Fruit fly (Drosophila melanogaster) whole organism, prepupa: ENCODE measurements around the gene CG7829.
A peak's percentile ranks its signal among the peaks of the same experiment; 100 is the strongest.

Experiments
- CG10669 ChIP-seq: fragments of 200-800 bp; sonication (Bioruptor generic); optimal IDR thresholded peaks from 3 replicates; lab custom pipeline; 2018; ENCODE audit warnings: missing biosample characterization, mild to moderate bottlenecking, missing genetic modification characterization, moderate library complexity
- CG11294 ChIP-seq: fragments of 200-800 bp; sonication (Bioruptor generic); IDR thresholded peaks from 2 replicates; pipeline ENCODE4 v1.3.6; 2022; ENCODE audit warnings: missing biosample characterization, missing genetic modification characterization
- CG11902 ChIP-seq: fragments of 200-800 bp; sonication (Bioruptor generic); optimal IDR thresholded peaks from 3 replicates; lab custom pipeline; 2016; ENCODE audit warnings: missing biosample characterization, missing genetic modification characterization
- CG15336 ChIP-seq: fragments of 200-800 bp; sonication (Bioruptor generic); IDR thresholded peaks from 2 replicates; pipeline ENCODE4 v1.3.6; 2022; ENCODE audit warnings: missing biosample characterization, missing genetic modification characterization
- CG1621 ChIP-seq: fragments of 200-800 bp; sonication (Bioruptor generic); optimal IDR thresholded peaks from 3 replicates; lab custom pipeline; 2018; ENCODE audit warnings: missing biosample characterization, mild to moderate bottlenecking, missing genetic modification characterization
- CG3032 ChIP-seq: fragments of 200-800 bp; optimal IDR thresholded peaks from 2 replicates; lab custom pipeline; 2019; ENCODE audit warnings: missing biosample characterization, mild to moderate bottlenecking, missing genetic modification characterization, moderate library complexity
- CG31627 ChIP-seq: fragments of 200-800 bp; sonication (Bioruptor generic); optimal IDR thresholded peaks from 3 replicates; lab custom pipeline; 2016; ENCODE audit warnings: missing biosample characterization, missing genetic modification characterization
- CG34406 ChIP-seq: fragments of 200-800 bp; sonication (Bioruptor generic); optimal IDR thresholded peaks from 3 replicates; lab custom pipeline; 2016; ENCODE audit warnings: missing biosample characterization, missing genetic modification characterization
- CG4318 ChIP-seq: fragments of 200-800 bp; sonication (Bioruptor generic); optimal IDR thresholded peaks from 3 replicates; lab custom pipeline; 2017; ENCODE audit warnings: missing biosample characterization, mild to moderate bottlenecking, missing genetic modification characterization
- CG6163 ChIP-seq: fragments of 200-800 bp; sonication (Bioruptor generic); IDR thresholded peaks from 3 replicates; pipeline ENCODE4 v1.3.6; 2022; ENCODE audit warnings: missing biosample characterization, missing genetic modification characterization
- CG6792 ChIP-seq: fragments of 200-800 bp; sonication (Bioruptor generic); optimal IDR thresholded peaks from 3 replicates; lab custom pipeline; 2016; ENCODE audit warnings: missing biosample characterization, missing genetic modification characterization
- CG6854 ChIP-seq: fragments of 200-800 bp; sonication (Bioruptor generic); optimal IDR thresholded peaks from 2 replicates; lab custom pipeline; 2017; ENCODE audit warnings: missing biosample characterization, mild to moderate bottlenecking, missing genetic modification characterization
- Ets21C ChIP-seq: fragments of 200-800 bp; sonication (Bioruptor generic); optimal IDR thresholded peaks from 3 replicates; lab custom pipeline; 2016; ENCODE audit warnings: missing biosample characterization, missing genetic modification characterization
- Gug ChIP-seq: fragments of 200-800 bp; sonication (Bioruptor generic); IDR thresholded peaks from 2 replicates; pipeline ENCODE4 v1.3.6; 2022; ENCODE audit warnings: missing biosample characterization, missing genetic modification characterization
- Hr39 ChIP-seq: fragments of 200-800 bp; sonication (Bioruptor generic); optimal IDR thresholded peaks from 2 replicates; lab custom pipeline; 2016; ENCODE audit warnings: missing biosample characterization, missing genetic modification characterization
- Met ChIP-seq: fragments of 200-800 bp; sonication (Bioruptor generic); optimal IDR thresholded peaks from 3 replicates; lab custom pipeline; 2016; ENCODE audit warnings: missing biosample characterization, missing genetic modification characterization
- Sox14 ChIP-seq: fragments of 200-800 bp; sonication (Bioruptor generic); optimal IDR thresholded peaks from 3 replicates; lab custom pipeline; 2016; ENCODE audit warnings: missing biosample characterization, missing genetic modification characterization
- Sox15 ChIP-seq: fragments of 200-800 bp; sonication (Bioruptor generic); optimal IDR thresholded peaks from 3 replicates; lab custom pipeline; 2016; ENCODE audit warnings: missing biosample characterization, missing genetic modification characterization
- cyc ChIP-seq: fragments of 200-800 bp; sonication (Bioruptor generic); optimal IDR thresholded peaks from 3 replicates; lab custom pipeline; 2016; ENCODE audit warnings: missing biosample characterization, missing genetic modification characterization
- dac ChIP-seq: fragments of 200-800 bp; sonication (Bioruptor generic); optimal IDR thresholded peaks from 2 replicates; lab custom pipeline; 2017; ENCODE audit warnings: missing biosample characterization, mild to moderate bottlenecking, missing genetic modification characterization
- dsx ChIP-seq: fragments of 200-800 bp; optimal IDR thresholded peaks from 3 replicates; lab custom pipeline; 2019; ENCODE audit warnings: missing biosample characterization, mild to moderate bottlenecking, missing genetic modification characterization, moderate library complexity; ENCODE audit not compliant: poor library complexity, severe bottlenecking
- eg ChIP-seq: fragments of 200-800 bp; sonication (Bioruptor generic); IDR thresholded peaks from 3 replicates; pipeline ENCODE4 v1.3.6; 2022; ENCODE audit warnings: missing biosample characterization, missing genetic modification characterization
- esn ChIP-seq: fragments of 200-800 bp; sonication (Bioruptor generic); optimal IDR thresholded peaks from 2 replicates; lab custom pipeline; 2016; ENCODE audit warnings: missing biosample characterization, mild to moderate bottlenecking, missing genetic modification characterization, moderate library complexity
- fd59A ChIP-seq: fragments of 200-800 bp; sonication (Bioruptor generic); optimal IDR thresholded peaks from 2 replicates; lab custom pipeline; 2017; ENCODE audit warnings: missing biosample characterization, mild to moderate bottlenecking, missing genetic modification characterization, missing genetic modification reagents
- fd85E ChIP-seq: fragments of 200-800 bp; sonication (Bioruptor generic); optimal IDR thresholded peaks from 3 replicates; lab custom pipeline; 2016; ENCODE audit warnings: missing biosample characterization, missing genetic modification characterization
- fkh ChIP-seq: fragments of 200-800 bp; sonication (Bioruptor generic); optimal IDR thresholded peaks from 3 replicates; lab custom pipeline; 2017; ENCODE audit warnings: missing biosample characterization, mild to moderate bottlenecking, missing genetic modification characterization, moderate library complexity
- lz ChIP-seq: fragments of 200-800 bp; sonication (Bioruptor generic); optimal IDR thresholded peaks from 3 replicates; lab custom pipeline; 2016; ENCODE audit warnings: missing biosample characterization, missing genetic modification characterization
- net ChIP-seq: fragments of 200-800 bp; sonication (Bioruptor generic); optimal IDR thresholded peaks from 3 replicates; lab custom pipeline; 2016; ENCODE audit warnings: missing biosample characterization, missing genetic modification characterization
- pdm3 ChIP-seq: fragments of 200-800 bp; sonication (Bioruptor generic); optimal IDR thresholded peaks from 3 replicates; lab custom pipeline; 2016; ENCODE audit warnings: missing biosample characterization, missing genetic modification characterization
- salr ChIP-seq, 2 experiments: fragments of 200-800 bp; sonication (Bioruptor generic); optimal IDR thresholded peaks; 3 replicates each; lab custom pipeline; 2016 to 2018; ENCODE audit warnings: missing biosample characterization in 2 of 2, missing genetic modification characterization in 2 of 2, mild to moderate bottlenecking in 1 of 2
- spab ChIP-seq: fragments of 200-800 bp; sonication (Bioruptor generic); optimal IDR thresholded peaks from 2 replicates; lab custom pipeline; 2017; ENCODE audit warnings: missing biosample characterization, mild to moderate bottlenecking, missing genetic modification characterization, missing genetic modification reagents
- svp ChIP-seq: fragments of 200-800 bp; sonication (Bioruptor generic); peaks from one replicate; lab custom pipeline; 2016; ENCODE audit warnings: missing biosample characterization, missing genetic modification characterization
- vri ChIP-seq: fragments of 200-800 bp; sonication (Bioruptor generic); optimal IDR thresholded peaks from 3 replicates; lab custom pipeline; 2016; ENCODE audit warnings: missing biosample characterization, mild to moderate bottlenecking, missing genetic modification characterization

Gene CG7829

dm6 chr3R:29861432-29862249 lies 44.1 kb upstream of the CG7829 start, which contains the start of the genes CG15514 and RpS8 (continued):
- TF ChIP-seq CG6792 (peak; percentile 43), CG11294 (GFP tag; lab: Robert Waterston, UW) (no peak), CG31627 (peak; percentile 28), CG15336 (peak; percentile 34; the same call in 1 of the 2 replicates), dsx (GFP tag; lab: Kevin White, UChicago) (no peak), Met (no peak), dac (GFP tag; lab: Kevin White, UChicago) (no peak), CG6163 (peak; percentile 66), fd59A (GFP tag; lab: Kevin White, UChicago) (no peak), CG6854 (peak; percentile 49), fd85E (no peak), CG11902 (no peak), pdm3 (GFP tag; lab: Kevin White, UChicago) (no peak), CG10669 (GFP tag; lab: Kevin White, UChicago) (no peak), vri (GFP tag; lab: Kevin White, UChicago) (no peak), net (GFP tag; lab: Kevin White, UChicago) (no peak), spab (GFP tag; lab: Kevin White, UChicago) (no peak), Hr39 (peak; percentile 14), svp (GFP tag; lab: Kevin White, UChicago) (no peak), cyc (GFP tag; lab: Kevin White, UChicago) (peak; percentile 11), lz (GFP tag; lab: Kevin White, UChicago) (peak; percentile 38), CG4318 (GFP tag; lab: Kevin White, UChicago) (no peak)

- TF ChIP-seq CG15336, result 0 out of 2 replicates have a peak, but pooled peaks have one; percentile 36
- peak; percentile 30 for TF ChIP-seq CG6792
- TF ChIP-seq eg, result peak; percentile 77
- no peak for TF ChIP-seq Met
- TF ChIP-seq esn, result peak; percentile 43
- peak; percentile 12 for TF ChIP-seq Sox15 (GFP tag; lab: Kevin White, UChicago)
- peak; percentile 36 for TF ChIP-seq Sox14 (GFP tag; lab: Kevin White, UChicago)
- peak in 1 of 2 experiments; percentile 21 for TF ChIP-seq salr (GFP tag; optimal IDR thresholded peaks at IDR 0.05; lab: Kevin White, UChicago)
- peak; percentile 35 for TF ChIP-seq CG31627
- 0 out of 2 replicates have a peak, but pooled peaks have one; percentile 9 for TF ChIP-seq Gug
- TF ChIP-seq fkh (GFP tag; lab: Kevin White, UChicago), result peak; percentile 90
- no peak for TF ChIP-seq CG1621 (tag; lab: Kevin White, UChicago)
- TF ChIP-seq fd59A (GFP tag; lab: Kevin White, UChicago), result no peak
- no peak for TF ChIP-seq CG34406
- TF ChIP-seq cyc (GFP tag; lab: Kevin White, UChicago), result peak; percentile 54
- peak; percentile 33 for TF ChIP-seq CG3032
- no peak for TF ChIP-seq Ets21C (GFP tag; lab: Kevin White, UChicago)
- peak; percentile 38 for TF ChIP-seq lz (GFP tag; lab: Kevin White, UChicago)
Measured at dm6 chr3R:29859763-29860162, 42.2 kb upstream of the CG7829 start.

- TF ChIP-seq CG1621 (tag; lab: Kevin White, UChicago) (peak; percentile 41), CG3032 (no peak), pdm3 (GFP tag; lab: Kevin White, UChicago) (no peak), CG10669 (GFP tag; lab: Kevin White, UChicago) (no peak)
- TF ChIP-seq, all 60 proteins: peak for 1
Measured at dm6 chr3R:29858806-29859205, 41.2 kb upstream of the CG7829 start, which contains the start of gene CG7824. Gene CG7824 (minus strand): TSS chr3R:29858936.

dm6 chr3R:29857228-29857627 lies 39.7 kb upstream of the CG7829 start, which contains the start of gene dgt1:
Gene dgt1 (minus strand): TSS chr3R:29857491.
- TF ChIP-seq CG10669 (GFP tag; lab: Kevin White, UChicago) (no peak), CG6854 (peak; percentile 7)
